Worm (Caenorhabditis elegans) whole organism, midembryonic: ENCODE data around the gene F39F10.2.

Experiments
- T22C8.4 ChIP-seq: fragments of 200-800 bp; sonication (Bioruptor generic); IDR thresholded peaks from 2 replicates; pipeline ENCODE4 v1.3.6; 2022; ENCODE audit warnings: missing genetic modification characterization, missing compliant biosample characterization
- cog-1 ChIP-seq: sonication (generic microtip); optimal IDR thresholded peaks from 2 replicates; lab custom pipeline; 2016; ENCODE audit warnings: missing genetic modification characterization, missing compliant biosample characterization
- flt-1 ChIP-seq: fragments of 200-800 bp; sonication (Bioruptor generic); IDR thresholded peaks from 2 replicates; pipeline ENCODE4 v1.3.6; 2022; ENCODE audit warnings: missing genetic modification characterization, missing compliant biosample characterization
- klf-2 ChIP-seq: fragments of 200-800 bp; sonication (Bioruptor generic); conservative IDR thresholded peaks from 2 replicates; pipeline ENCODE4 v1.3.6; 2022; ENCODE audit warnings: missing genetic modification reagents, missing genetic modification characterization, missing compliant biosample characterization
- med-1 ChIP-seq: sonication (generic microtip); optimal IDR thresholded peaks from 2 replicates; lab custom pipeline; 2017; ENCODE audit warnings: missing genetic modification characterization, mild to moderate bottlenecking, missing compliant biosample characterization, antibody characterized with exemption, missing genetic modification reagents; ENCODE audit not compliant: insufficient read depth
- ref-1 ChIP-seq: fragments of 200-800 bp; sonication (Bioruptor generic); conservative IDR thresholded peaks from 2 replicates; pipeline ENCODE4 v1.3.6; 2022; ENCODE audit warnings: missing genetic modification reagents, missing genetic modification characterization, missing compliant biosample characterization
- tab-1 ChIP-seq: fragments of 200-800 bp; sonication (Bioruptor generic); IDR thresholded peaks from 2 replicates; pipeline ENCODE4 v1.3.6; 2022; ENCODE audit warnings: missing genetic modification characterization, missing compliant biosample characterization
- ztf-23 ChIP-seq: fragments of 200-800 bp; sonication (Bioruptor generic); IDR thresholded peaks from 2 replicates; pipeline ENCODE4 v1.3.6; 2022; ENCODE audit warnings: missing genetic modification reagents, missing genetic modification characterization, missing compliant biosample characterization
- ztf-29 ChIP-seq: fragments of 200-800 bp; sonication (Bioruptor generic); IDR thresholded peaks from 2 replicates; pipeline ENCODE4 v1.3.6; 2022; ENCODE audit warnings: missing genetic modification reagents, missing genetic modification characterization, missing compliant biosample characterization

- TF ChIP-seq T22C8.4 (GFP tag; lab: Robert Waterston, UW) (no peak), flt-1 (no peak), tab-1 (GFP tag; lab: Robert Waterston, UW) (no peak), cog-1 (tag; lab: Kevin White, UChicago) (no peak), med-1 (GFP tag; lab: Kevin White, UChicago) (no peak), ztf-23 (no peak), ref-1 (GFP tag; lab: Robert Waterston, UW) (no peak), klf-2 (no peak), ztf-29 (GFP tag; lab: Robert Waterston, UW) (no peak)
Observed at ce11 chrX:16844924-16845323, 49.8 kb upstream of the F39F10.2 start, which contains the start of gene F41G4.8.
